Fruit fly (Drosophila melanogaster): ENCODE results near the gene Scsalpha1.
A peak's percentile ranks its signal among the peaks of the same experiment; 100 is the strongest.

The Scsalpha1 gene

dm6 chr3L:3765782-3766520 is 48.1 kb upstream of the Scsalpha1 start (continued):
- TF ChIP-seq NC2α (GFP tag; optimal IDR thresholded peaks at IDR 0.05) (no peak), nom (GFP tag; optimal IDR thresholded peaks at IDR 0.05) (peak; percentile 83), MBD-R2 (GFP tag; IDR thresholded peaks at IDR 0.05) (peak; percentile 63; the same call in 1 of the 2 replicates), Meics (GFP tag; optimal IDR thresholded peaks at IDR 0.05) (peak; percentile 81), vfl (GFP tag; optimal IDR thresholded peaks at IDR 0.05) (no peak), Dll (GFP tag; IDR thresholded peaks at IDR 0.05; ENCODE audit: partially characterized antibody) (no peak), CG31388 (GFP tag; optimal IDR thresholded peaks at IDR 0.05) (no peak), Ptx1 (GFP tag; IDR thresholded peaks at IDR 0.05) (peak; percentile 81), CG3726 (GFP tag; IDR thresholded peaks at IDR 0.05) (peak; percentile 53; the same call in 1 of the 3 replicates), CG1603 (tag; optimal IDR thresholded peaks at IDR 0.05) (no peak), NC2β (GFP tag; optimal IDR thresholded peaks at IDR 0.05) (peak; percentile 18), fd96Cb (tag; optimal IDR thresholded peaks at IDR 0.05) (peak; percentile 55), CG10543 (GFP tag; optimal IDR thresholded peaks at IDR 0.05) (peak; percentile 77), wdn (GFP tag; IDR thresholded peaks at IDR 0.05) (peak; percentile 60), CG2199 (GFP tag; IDR thresholded peaks at IDR 0.05) (peak; percentile 64; the same call in 1 of the 3 replicates), CG6854 (GFP tag; optimal IDR thresholded peaks at IDR 0.05) (peak; percentile 58), Elba2 (GFP tag; optimal IDR thresholded peaks at IDR 0.05) (no peak), CG2889 (GFP tag; IDR thresholded peaks at IDR 0.05) (peak; percentile 71; the same call in 2 of the 3 replicates), run (tag; optimal IDR thresholded peaks at IDR 0.05) (peak; percentile 43), Bteb2 (GFP tag; optimal IDR thresholded peaks at IDR 0.05) (peak; percentile 6), repo (GFP tag; optimal IDR thresholded peaks at IDR 0.05) (peak; percentile 52), emc (GFP tag; optimal IDR thresholded peaks at IDR 0.05) (no peak), CG15269 (tag; optimal IDR thresholded peaks at IDR 0.05) (peak; percentile 91), Trl (optimal IDR thresholded peaks at IDR 0.05) (peak; percentile 80 to 94), Trl (GFP tag; optimal IDR thresholded peaks at IDR 0.05) (no peak), E2f2 (GFP tag; IDR thresholded peaks at IDR 0.05) (peak; percentile 55), trh (GFP tag; optimal IDR thresholded peaks at IDR 0.05) (no peak), jigr1 (GFP tag; IDR thresholded peaks at IDR 0.05) (0 out of 3 replicates have a peak, but pooled peaks have one; percentile 31), CG15479 (GFP tag; optimal IDR thresholded peaks at IDR 0.05) (no peak), CG6689 (GFP tag; IDR thresholded peaks at IDR 0.05) (peak; percentile 70), caup (GFP tag; optimal IDR thresholded peaks at IDR 0.05; ENCODE audit: severe bottlenecking) (peak; percentile 58), CG15073 (GFP tag; optimal IDR thresholded peaks at IDR 0.05) (no peak), Mad (GFP tag; optimal IDR thresholded peaks at IDR 0.05) (no peak), abd-A (tag; optimal IDR thresholded peaks at IDR 0.05) (peak; percentile 96), CG18599 (GFP tag; optimal IDR thresholded peaks at IDR 0.05) (peak; percentile 64), CG7372 (GFP tag; IDR thresholded peaks at IDR 0.05) (peak; percentile 25; the same call in 1 of the 2 replicates), CG7928 (GFP tag; optimal IDR thresholded peaks at IDR 0.05) (peak; percentile 15), sens-2 (GFP tag; IDR thresholded peaks at IDR 0.05) (no peak), CTCF (GFP tag; optimal IDR thresholded peaks at IDR 0.05) (no peak), HLHmδ (GFP tag; optimal IDR thresholded peaks at IDR 0.05) (no peak), CG8290 (GFP tag; optimal IDR thresholded peaks at IDR 0.05) (no peak), CG8290 (tag; optimal IDR thresholded peaks at IDR 0.05) (peak; percentile 13 to 15), hth (optimal IDR thresholded peaks at IDR 0.05) (no peak), CG1792 (GFP tag; optimal IDR thresholded peaks at IDR 0.05) (no peak), CG8388 (GFP tag; optimal IDR thresholded peaks at IDR 0.05) (peak; percentile 74), ind (GFP tag; optimal IDR thresholded peaks at IDR 0.05) (peak; percentile 44), CG7357 (GFP tag; IDR thresholded peaks at IDR 0.05) (peak; percentile 62; the same call in 1 of the 3 replicates), Camta (GFP tag; optimal IDR thresholded peaks at IDR 0.05) (peak; percentile 1), CG10431 (GFP tag; optimal IDR thresholded peaks at IDR 0.05) (peak; percentile 31), fd3F (GFP tag; optimal IDR thresholded peaks at IDR 0.05) (peak; percentile 82), CG17361 (GFP tag; IDR thresholded peaks at IDR 0.05) (peak; percentile 72)

Measured in whole organism, embryonic.